Worm (Caenorhabditis elegans) whole organism, L2 larva: ENCODE results near the gene F14H3.6.

Source experiments
- C34F6.9 ChIP-seq: fragments of 150-350 bp; optimal IDR thresholded peaks from 2 replicates; lab custom pipeline; 2014; ENCODE audit warnings: missing biosample characterization, missing genetic modification characterization
- F13H6.1 ChIP-seq: sonication (generic microtip); optimal IDR thresholded peaks from 2 replicates; lab custom pipeline; 2016; ENCODE audit warnings: missing genetic modification characterization, missing compliant biosample characterization
- ZK546.5 ChIP-seq: sonication (generic microtip); optimal IDR thresholded peaks from 2 replicates; lab custom pipeline; 2017; ENCODE audit warnings: missing biosample characterization, missing genetic modification characterization
- aly-2 ChIP-seq: fragments of 150-350 bp; optimal IDR thresholded peaks from 2 replicates; lab custom pipeline; 2014; ENCODE audit warnings: missing biosample characterization, missing genetic modification characterization
- ama-1 ChIP-seq: fragments of 150-350 bp; optimal IDR thresholded peaks from 2 replicates; lab custom pipeline; 2018; ENCODE audit warnings: inconsistent platforms
- blmp-1 ChIP-seq: sonication (generic microtip); optimal IDR thresholded peaks from 2 replicates; lab custom pipeline; 2017; ENCODE audit warnings: missing genetic modification characterization, mild to moderate bottlenecking, missing compliant biosample characterization, antibody characterized with exemption, moderate library complexity; ENCODE audit not compliant: insufficient read depth
- ceh-82 ChIP-seq: fragments of 150-350 bp; optimal IDR thresholded peaks from 2 replicates; lab custom pipeline; 2014; ENCODE audit warnings: missing biosample characterization, missing genetic modification characterization
- crh-2 ChIP-seq: sonication (generic microtip); optimal IDR thresholded peaks from 2 replicates; lab custom pipeline; 2017; ENCODE audit warnings: missing biosample characterization, missing genetic modification characterization
- dmd-4 ChIP-seq: sonication (generic microtip); optimal IDR thresholded peaks from 2 replicates; lab custom pipeline; 2017; ENCODE audit warnings: missing biosample characterization, missing genetic modification characterization
- egl-27 ChIP-seq: sonication (generic microtip); optimal IDR thresholded peaks from 3 replicates; lab custom pipeline; 2017; ENCODE audit warnings: missing biosample characterization, missing genetic modification reagents, missing genetic modification characterization
- elt-1 ChIP-seq: fragments of 150-350 bp; optimal IDR thresholded peaks from 2 replicates; lab custom pipeline; 2014; ENCODE audit warnings: missing biosample characterization, missing genetic modification characterization
- elt-3 ChIP-seq: sonication (generic microtip); optimal IDR thresholded peaks from 2 replicates; lab custom pipeline; 2017; ENCODE audit warnings: missing biosample characterization, missing genetic modification characterization
- fos-1 ChIP-seq: fragments of 150-350 bp; optimal IDR thresholded peaks from 2 replicates; lab custom pipeline; 2014; ENCODE audit warnings: missing biosample characterization, missing genetic modification characterization
- gmeb-1 ChIP-seq: fragments of 150-350 bp; optimal IDR thresholded peaks from 2 replicates; lab custom pipeline; 2014; ENCODE audit warnings: missing biosample characterization, missing genetic modification characterization
- lin-11 ChIP-seq: fragments of 150-350 bp; sonication (generic microtip); optimal IDR thresholded peaks from 2 replicates; lab custom pipeline; 2014; ENCODE audit warnings: missing biosample characterization, missing genetic modification characterization, inconsistent platforms, mixed read lengths
- lin-39 ChIP-seq: fragments of 150-350 bp; optimal IDR thresholded peaks from 2 replicates; lab custom pipeline; 2014; ENCODE audit warnings: missing biosample characterization, missing genetic modification reagents, missing genetic modification characterization
- lsy-2 ChIP-seq, 2 experiments: fragments of 150-350 bp in 1 of 2; sonication (generic microtip) in 1 of 2; optimal IDR thresholded peaks; 2 replicates each; lab custom pipeline; 2014 to 2017; ENCODE audit warnings: missing biosample characterization in 2 of 2, missing genetic modification characterization in 2 of 2
- mab-5 ChIP-seq: fragments of 150-350 bp; optimal IDR thresholded peaks from 2 replicates; lab custom pipeline; 2014; ENCODE audit warnings: missing biosample characterization, missing genetic modification characterization
- mbf-1 ChIP-seq: sonication (generic microtip); optimal IDR thresholded peaks from 2 replicates; lab custom pipeline; 2017; ENCODE audit warnings: missing biosample characterization, missing genetic modification characterization
- mdl-1 ChIP-seq, 2 experiments: fragments of 150-350 bp in 1 of 2; sonication (generic microtip) in 1 of 2; optimal IDR thresholded peaks; 2 replicates each; lab custom pipeline; 2017; ENCODE audit warnings: missing biosample characterization in 2 of 2, missing genetic modification characterization in 2 of 2
- nhr-11 ChIP-seq: fragments of 150-350 bp; optimal IDR thresholded peaks from 2 replicates; lab custom pipeline; 2014; ENCODE audit warnings: missing biosample characterization, missing genetic modification characterization
- nhr-12 ChIP-seq: fragments of 150-350 bp; optimal IDR thresholded peaks from 2 replicates; lab custom pipeline; 2014; ENCODE audit warnings: missing biosample characterization, missing genetic modification characterization
- nhr-129 ChIP-seq: fragments of 150-350 bp; optimal IDR thresholded peaks from 2 replicates; lab custom pipeline; 2014; ENCODE audit warnings: missing biosample characterization, missing genetic modification characterization
- nhr-21 ChIP-seq: fragments of 150-350 bp; optimal IDR thresholded peaks from 2 replicates; lab custom pipeline; 2014; ENCODE audit warnings: missing biosample characterization, missing genetic modification characterization
- nhr-23 ChIP-seq: fragments of 150-350 bp; optimal IDR thresholded peaks from 2 replicates; lab custom pipeline; 2014; ENCODE audit warnings: missing biosample characterization, missing genetic modification reagents, missing genetic modification characterization
- nhr-237 ChIP-seq: fragments of 150-350 bp; optimal IDR thresholded peaks from 2 replicates; lab custom pipeline; 2014; ENCODE audit warnings: missing biosample characterization, missing genetic modification characterization
- nhr-25 ChIP-seq: fragments of 150-350 bp; sonication (generic microtip); optimal IDR thresholded peaks from 3 replicates; lab custom pipeline; 2014; ENCODE audit warnings: missing biosample characterization, missing genetic modification characterization
- nhr-77 ChIP-seq: fragments of 150-350 bp; optimal IDR thresholded peaks from 2 replicates; lab custom pipeline; 2014; ENCODE audit warnings: missing biosample characterization, missing genetic modification characterization
- sem-4 ChIP-seq: fragments of 150-350 bp; optimal IDR thresholded peaks from 2 replicates; lab custom pipeline; 2014; ENCODE audit warnings: missing biosample characterization, missing genetic modification reagents, missing genetic modification characterization
- skn-1 ChIP-seq: sonication (generic microtip); optimal IDR thresholded peaks from 2 replicates; lab custom pipeline; 2017; ENCODE audit warnings: missing biosample characterization, missing genetic modification characterization
- sma-3 ChIP-seq: sonication (generic microtip); optimal IDR thresholded peaks from 2 replicates; lab custom pipeline; 2016; ENCODE audit warnings: missing genetic modification reagents, missing genetic modification characterization, missing compliant biosample characterization
- sma-9 ChIP-seq, 2 experiments: fragments of 150-350 bp in 1 of 2; sonication (generic microtip) in 1 of 2; optimal IDR thresholded peaks; 2 replicates each; lab custom pipeline; 2014 to 2016; ENCODE audit warnings: missing genetic modification characterization in 2 of 2, mild to moderate bottlenecking in 1 of 2, missing biosample characterization in 1 of 2, missing compliant biosample characterization in 1 of 2, missing genetic modification reagents in 1 of 2, moderate library complexity in 1 of 2
- snpc-4 ChIP-seq: fragments of 150-350 bp; optimal IDR thresholded peaks from 2 replicates; lab custom pipeline; 2014; ENCODE audit warnings: missing biosample characterization, missing genetic modification characterization
- unc-39 ChIP-seq: fragments of 150-350 bp; optimal IDR thresholded peaks from 2 replicates; lab custom pipeline; 2014; ENCODE audit warnings: missing biosample characterization, missing genetic modification characterization
- unc-55 ChIP-seq: fragments of 150-350 bp; sonication (generic microtip); optimal IDR thresholded peaks from 3 replicates; lab custom pipeline; 2014; ENCODE audit warnings: missing biosample characterization, missing genetic modification reagents, missing genetic modification characterization
- unc-62 ChIP-seq: fragments of 150-350 bp; optimal IDR thresholded peaks from 2 replicates; lab custom pipeline; 2014; ENCODE audit warnings: missing biosample characterization, missing genetic modification reagents, missing genetic modification characterization
- zag-1 ChIP-seq: fragments of 150-350 bp; optimal IDR thresholded peaks from 2 replicates; lab custom pipeline; 2014; ENCODE audit warnings: missing biosample characterization, missing genetic modification characterization

F14H3.6 gene

ce11 chrV:16047508-16047907, 11.2 kb downstream of the F14H3.6 start, which contains the start of gene str-198:
Gene str-198 (plus strand): TSS chrV:16047808.
- TF ChIP-seq F13H6.1 (tag; lab: Kevin White, UChicago) (no peak), zag-1 (tag; lab: Kevin White, UChicago) (no peak), mab-5 (tag; lab: Kevin White, UChicago) (no peak), lsy-2 (tag; optimal IDR thresholded peaks at IDR 0.05; lab: Kevin White, UChicago) (no peak), aly-2 (tag; lab: Kevin White, UChicago) (no peak), mdl-1 (tag; optimal IDR thresholded peaks at IDR 0.05; lab: Kevin White, UChicago) (no peak), ceh-82 (tag; lab: Kevin White, UChicago) (no peak), dmd-4 (tag; lab: Kevin White, UChicago) (no peak), nhr-237 (tag; lab: Kevin White, UChicago) (no peak), snpc-4 (tag; lab: Kevin White, UChicago) (no peak), lin-39 (tag; lab: Kevin White, UChicago) (no peak), ZK546.5 (tag; lab: Kevin White, UChicago) (no peak), skn-1 (no peak), nhr-11 (tag; lab: Kevin White, UChicago) (no peak), nhr-21 (no peak)

ce11 chrV:16047052-16047451, 11.6 kb downstream of the F14H3.6 start:
- TF ChIP-seq nhr-77 (tag; lab: Kevin White, UChicago), result no peak
- TF ChIP-seq blmp-1 (tag; lab: Kevin White, UChicago), result no peak
- no peak for TF ChIP-seq ZK546.5 (tag; lab: Kevin White, UChicago)

- TF ChIP-seq lin-39 (tag; lab: Kevin White, UChicago) (no peak), elt-1 (tag; lab: Kevin White, UChicago) (no peak), lin-11 (tag; lab: Kevin White, UChicago) (no peak), nhr-23 (tag; lab: Kevin White, UChicago) (no peak), elt-3 (tag; lab: Kevin White, UChicago) (no peak), dmd-4 (tag; lab: Kevin White, UChicago) (no peak), mab-5 (tag; lab: Kevin White, UChicago) (no peak), blmp-1 (tag; lab: Kevin White, UChicago) (no peak), nhr-129 (tag; lab: Kevin White, UChicago) (no peak), aly-2 (tag; lab: Kevin White, UChicago) (no peak), mbf-1 (tag; lab: Kevin White, UChicago) (no peak)
Observed at ce11 chrV:16046573-16046972, 12.1 kb downstream of the F14H3.6 start, which contains the start of gene ZK285.2. Gene ZK285.2 (plus strand): TSS chrV:16046873.

ce11 chrV:16045837-16046236, 12.9 kb downstream of the F14H3.6 start, which contains the start of gene T10C6.15:
Gene T10C6.15 (minus strand): TSS chrV:16045940.
- TF ChIP-seq crh-2 (peak; percentile 76), ama-1 (lab: Kevin White, UChicago) (no peak), gmeb-1 (tag; lab: Kevin White, UChicago) (peak; percentile 55), sma-3 (GFP tag; lab: Kevin White, UChicago) (peak; percentile 42), nhr-12 (tag; lab: Kevin White, UChicago) (no peak), sma-9 (GFP tag; optimal IDR thresholded peaks at IDR 0.05; lab: Kevin White, UChicago) (peak; percentile 86), sma-9 (tag; optimal IDR thresholded peaks at IDR 0.05; lab: Kevin White, UChicago) (no peak), egl-27 (tag; lab: Kevin White, UChicago) (no peak), nhr-129 (tag; lab: Kevin White, UChicago) (peak; percentile 43), nhr-77 (tag; lab: Kevin White, UChicago) (no peak), lin-11 (tag; lab: Kevin White, UChicago) (no peak), blmp-1 (tag; lab: Kevin White, UChicago) (no peak), unc-39 (tag; lab: Kevin White, UChicago) (no peak), unc-55 (GFP tag; lab: Kevin White, UChicago) (no peak), aly-2 (tag; lab: Kevin White, UChicago) (no peak), nhr-23 (tag; lab: Kevin White, UChicago) (no peak), ZK546.5 (tag; lab: Kevin White, UChicago) (no peak)
- TF ChIP-seq, all 48 proteins: peak for 5

ce11 chrV:16043686-16044085, 15.0 kb downstream of the F14H3.6 start:
- TF ChIP-seq unc-62 (no peak), elt-3 (tag; lab: Kevin White, UChicago) (no peak), nhr-21 (no peak), fos-1 (tag; lab: Kevin White, UChicago) (peak; percentile 31), crh-2 (peak; percentile 23), sma-9 (GFP tag; optimal IDR thresholded peaks at IDR 0.05; lab: Kevin White, UChicago) (peak; percentile 23), sma-9 (tag; optimal IDR thresholded peaks at IDR 0.05; lab: Kevin White, UChicago) (no peak), sem-4 (tag; lab: Kevin White, UChicago) (no peak), gmeb-1 (tag; lab: Kevin White, UChicago) (no peak), C34F6.9 (no peak), nhr-77 (tag; lab: Kevin White, UChicago) (no peak), nhr-23 (tag; lab: Kevin White, UChicago) (no peak), nhr-25 (tag; lab: Kevin White, UChicago) (no peak)
- TF ChIP-seq, all 48 proteins: peak for 3
